Worm (Caenorhabditis elegans): ENCODE measurements around the gene F34D10.9.

The F34D10.9 gene

ce11 chrIII:3745138-3745537 lies 15.7 kb upstream of the F34D10.9 start, which contains the start of gene lin-48:
TSS of gene lin-48 (plus strand) at chrIII:3745438.
- TF ChIP-seq pes-1 (GFP tag; IDR thresholded peaks at IDR 0.05) (no peak), ceh-13 (GFP tag; optimal IDR thresholded peaks at IDR 0.05) (no peak), sea-1 (GFP tag; conservative IDR thresholded peaks at IDR 0.05) (no peak), ets-7 (tag; optimal IDR thresholded peaks at IDR 0.05) (no peak), B0310.2 (tag; optimal IDR thresholded peaks at IDR 0.05) (no peak), tra-4 (tag; optimal IDR thresholded peaks at IDR 0.05) (no peak)

- no peak for TF ChIP-seq tbx-11 (GFP tag; IDR thresholded peaks at IDR 0.05)
- TF ChIP-seq scrt-1 (GFP tag; IDR thresholded peaks at IDR 0.05): no peak
- no peak for TF ChIP-seq hmg-4 (GFP tag; optimal IDR thresholded peaks at IDR 0.05)
- TF ChIP-seq ceh-13 (GFP tag; optimal IDR thresholded peaks at IDR 0.05): no peak
- no peak for TF ChIP-seq B0310.2 (tag; optimal IDR thresholded peaks at IDR 0.05)
- no peak for TF ChIP-seq ceh-36 (tag; optimal IDR thresholded peaks at IDR 0.05)
- TF ChIP-seq ets-7 (tag; optimal IDR thresholded peaks at IDR 0.05): no peak
- TF ChIP-seq F13C5.2 (tag; optimal IDR thresholded peaks at IDR 0.05): no peak
- no peak for TF ChIP-seq hmbx-1 (tag; optimal IDR thresholded peaks at IDR 0.05)
Measured at ce11 chrIII:3743367-3743766, 13.9 kb upstream of the F34D10.9 start.

ce11 chrIII:3742090-3742489 lies 12.7 kb upstream of the F34D10.9 start:
- TF ChIP-seq hnd-1 (tag; optimal IDR thresholded peaks at IDR 0.05) (no peak), tbx-37 (GFP tag; conservative IDR thresholded peaks at IDR 0.05) (no peak), flt-1 (GFP tag; IDR thresholded peaks at IDR 0.05) (no peak), tra-4 (tag; optimal IDR thresholded peaks at IDR 0.05) (no peak), scrt-1 (GFP tag; IDR thresholded peaks at IDR 0.05) (no peak), ama-1 (optimal IDR thresholded peaks at IDR 0.05) (no peak), hmbx-1 (tag; optimal IDR thresholded peaks at IDR 0.05) (no peak), ets-7 (tag; optimal IDR thresholded peaks at IDR 0.05) (no peak), ceh-36 (tag; optimal IDR thresholded peaks at IDR 0.05) (no peak)

ce11 chrIII:3738331-3738730 lies 8.9 kb upstream of the F34D10.9 start:
- no peak for TF ChIP-seq ceh-36 (tag; optimal IDR thresholded peaks at IDR 0.05)
- no peak for TF ChIP-seq scrt-1 (GFP tag; IDR thresholded peaks at IDR 0.05)

ce11 chrIII:3737742-3738141 lies 8.3 kb upstream of the F34D10.9 start:
- TF ChIP-seq tra-4 (tag; optimal IDR thresholded peaks at IDR 0.05): no peak
- TF ChIP-seq F13C5.2 (tag; optimal IDR thresholded peaks at IDR 0.05): no peak
- TF ChIP-seq hmbx-1 (tag; optimal IDR thresholded peaks at IDR 0.05): no peak
- no peak for TF ChIP-seq flt-1 (GFP tag; IDR thresholded peaks at IDR 0.05)
- no peak for TF ChIP-seq sea-1 (GFP tag; conservative IDR thresholded peaks at IDR 0.05)
- no peak for TF ChIP-seq scrt-1 (GFP tag; IDR thresholded peaks at IDR 0.05)
- no peak for TF ChIP-seq hmg-4 (GFP tag; optimal IDR thresholded peaks at IDR 0.05)
- no peak for TF ChIP-seq pes-1 (GFP tag; IDR thresholded peaks at IDR 0.05)
- TF ChIP-seq B0310.2 (tag; optimal IDR thresholded peaks at IDR 0.05): no peak
- no peak for TF ChIP-seq ceh-36 (tag; optimal IDR thresholded peaks at IDR 0.05)
- no peak for TF ChIP-seq hnd-1 (tag; optimal IDR thresholded peaks at IDR 0.05)
- TF ChIP-seq ceh-13 (GFP tag; optimal IDR thresholded peaks at IDR 0.05): no peak
- no peak for TF ChIP-seq ama-1 (optimal IDR thresholded peaks at IDR 0.05)

ce11 chrIII:3736302-3736701 lies 6.9 kb upstream of the F34D10.9 start, which contains the start of gene F34D10.4:
TSS of gene F34D10.4 (plus strand) at chrIII:3736602.
- TF ChIP-seq tbx-11 (GFP tag; IDR thresholded peaks at IDR 0.05): no peak
- no peak for TF ChIP-seq ama-1 (optimal IDR thresholded peaks at IDR 0.05)
- no peak for TF ChIP-seq B0310.2 (tag; optimal IDR thresholded peaks at IDR 0.05)
- TF ChIP-seq ceh-13 (GFP tag; optimal IDR thresholded peaks at IDR 0.05): no peak
- no peak for TF ChIP-seq hnd-1 (tag; optimal IDR thresholded peaks at IDR 0.05)
- TF ChIP-seq flt-1 (GFP tag; IDR thresholded peaks at IDR 0.05): no peak
- no peak for TF ChIP-seq hmbx-1 (tag; optimal IDR thresholded peaks at IDR 0.05)
- TF ChIP-seq hmg-4 (GFP tag; optimal IDR thresholded peaks at IDR 0.05): no peak
- TF ChIP-seq pes-1 (GFP tag; IDR thresholded peaks at IDR 0.05): no peak
- TF ChIP-seq sea-1 (GFP tag; conservative IDR thresholded peaks at IDR 0.05): no peak
- no peak for TF ChIP-seq scrt-1 (GFP tag; IDR thresholded peaks at IDR 0.05)
- TF ChIP-seq ets-7 (tag; optimal IDR thresholded peaks at IDR 0.05): no peak
- TF ChIP-seq ceh-36 (tag; optimal IDR thresholded peaks at IDR 0.05): no peak
- TF ChIP-seq tra-4 (tag; optimal IDR thresholded peaks at IDR 0.05): no peak
- no peak for TF ChIP-seq tbx-37 (GFP tag; conservative IDR thresholded peaks at IDR 0.05)

ce11 chrIII:3735509-3736255 lies 6.3 kb upstream of the F34D10.9 start:
- 0 out of 2 replicates have a peak, but pooled peaks have one; percentile 24 for TF ChIP-seq tbx-11 (GFP tag; IDR thresholded peaks at IDR 0.05)
- no peak for TF ChIP-seq flt-1 (GFP tag; IDR thresholded peaks at IDR 0.05)

ce11 chrIII:3734990-3735389 lies 5.6 kb upstream of the F34D10.9 start, which contains the start of gene evl-18:
TSS of gene evl-18 (minus strand) at chrIII:3735039.
- TF ChIP-seq tra-4 (tag; optimal IDR thresholded peaks at IDR 0.05): no peak
- no peak for TF ChIP-seq B0310.2 (tag; optimal IDR thresholded peaks at IDR 0.05)
- TF ChIP-seq sea-1 (GFP tag; conservative IDR thresholded peaks at IDR 0.05): no peak
- no peak for TF ChIP-seq ets-7 (tag; optimal IDR thresholded peaks at IDR 0.05)
- TF ChIP-seq aly-1 (tag; optimal IDR thresholded peaks at IDR 0.05): no peak
- no peak for TF ChIP-seq hmbx-1 (tag; optimal IDR thresholded peaks at IDR 0.05)
- no peak for TF ChIP-seq flt-1 (GFP tag; IDR thresholded peaks at IDR 0.05)
- no peak for TF ChIP-seq hmg-4 (GFP tag; optimal IDR thresholded peaks at IDR 0.05)
- TF ChIP-seq tbx-37 (GFP tag; conservative IDR thresholded peaks at IDR 0.05): no peak
- TF ChIP-seq ceh-36 (tag; optimal IDR thresholded peaks at IDR 0.05): no peak
- TF ChIP-seq pes-1 (GFP tag; IDR thresholded peaks at IDR 0.05): no peak
- no peak for TF ChIP-seq hnd-1 (tag; optimal IDR thresholded peaks at IDR 0.05)
- no peak for TF ChIP-seq F13C5.2 (tag; optimal IDR thresholded peaks at IDR 0.05)
- TF ChIP-seq tbx-11 (GFP tag; IDR thresholded peaks at IDR 0.05): no peak
- no peak for TF ChIP-seq scrt-1 (GFP tag; IDR thresholded peaks at IDR 0.05)
- no peak for TF ChIP-seq ama-1 (optimal IDR thresholded peaks at IDR 0.05)
- TF ChIP-seq ceh-13 (GFP tag; optimal IDR thresholded peaks at IDR 0.05): no peak
